Worm (Caenorhabditis elegans) whole organism, L1 larva: ENCODE data around the gene acr-17.

Source experiments
- aha-1 ChIP-seq: fragments of 150-350 bp; optimal IDR thresholded peaks from 2 replicates; lab custom pipeline; 2014; ENCODE audit warnings: missing biosample characterization, missing genetic modification characterization
- efl-1 ChIP-seq, 4 experiments: fragments of 150-350 bp; optimal IDR thresholded peaks in 3 of 4; peaks in 1 of 4; 1 replicate in 1 of 4; 2 replicates in 3 of 4; lab custom pipeline; 2014; ENCODE audit warnings: missing biosample characterization in 2 of 4, missing genetic modification characterization in 2 of 4, missing genetic modification reagents in 2 of 4
- elt-2 ChIP-seq: sonication (generic microtip); optimal IDR thresholded peaks from 2 replicates; lab custom pipeline; 2016; ENCODE audit warnings: missing genetic modification characterization, mild to moderate bottlenecking, inconsistent platforms, missing compliant biosample characterization, missing genetic modification reagents
- lsy-2 ChIP-seq, 2 experiments: fragments of 150-350 bp; optimal IDR thresholded peaks; 2 replicates each; lab custom pipeline; 2014; ENCODE audit warnings: missing biosample characterization in 2 of 2, missing genetic modification characterization in 2 of 2
- mab-9 ChIP-seq: fragments of 200-800 bp; sonication (Bioruptor generic); IDR thresholded peaks from 2 replicates; pipeline ENCODE4 v1.3.6; 2022; ENCODE audit warnings: missing genetic modification reagents, missing genetic modification characterization, missing compliant biosample characterization
- nhr-28 ChIP-seq: fragments of 150-350 bp; optimal IDR thresholded peaks from 2 replicates; lab custom pipeline; 2014; ENCODE audit warnings: missing biosample characterization, missing genetic modification characterization
- pag-3 ChIP-seq: sonication (generic microtip); optimal IDR thresholded peaks from 2 replicates; lab custom pipeline; 2017; ENCODE audit warnings: missing genetic modification characterization, mild to moderate bottlenecking, missing compliant biosample characterization, antibody characterized with exemption, borderline replicate concordance; ENCODE audit not compliant: insufficient read depth
- pqm-1 ChIP-seq: sonication (generic microtip); optimal IDR thresholded peaks from 3 replicates; lab custom pipeline; 2017; ENCODE audit warnings: missing biosample characterization, missing genetic modification characterization

acr-17 gene

DNA sequence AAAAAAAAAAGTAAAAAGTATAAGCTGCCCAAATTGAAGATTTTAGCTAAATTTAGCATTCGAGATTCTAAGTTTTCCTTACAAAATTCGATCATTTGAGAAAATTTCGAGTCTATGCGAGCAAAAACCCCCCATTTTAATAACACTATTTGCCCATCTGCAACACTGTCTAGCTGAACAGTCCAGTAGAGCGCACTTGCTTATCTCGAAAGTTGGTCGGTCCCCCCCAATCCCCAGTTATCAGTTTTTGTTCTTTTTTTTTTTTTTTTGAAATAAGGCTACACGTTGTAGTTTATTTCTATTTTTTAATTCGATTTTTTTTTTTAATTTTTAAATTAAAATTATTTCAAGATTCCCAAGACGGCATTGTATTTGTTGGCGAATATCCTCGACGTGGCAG, 49.2 kb downstream of the acr-17 start (continued):
- TF ChIP-seq elt-2 (tag; lab: Kevin White, UChicago): peak; percentile 41
- TF ChIP-seq lsy-2 (tag; optimal IDR thresholded peaks at IDR 0.05; lab: Kevin White, UChicago): peak; percentile 14 to 38
- no peak for TF ChIP-seq aha-1 (tag; lab: Kevin White, UChicago)

DNA sequence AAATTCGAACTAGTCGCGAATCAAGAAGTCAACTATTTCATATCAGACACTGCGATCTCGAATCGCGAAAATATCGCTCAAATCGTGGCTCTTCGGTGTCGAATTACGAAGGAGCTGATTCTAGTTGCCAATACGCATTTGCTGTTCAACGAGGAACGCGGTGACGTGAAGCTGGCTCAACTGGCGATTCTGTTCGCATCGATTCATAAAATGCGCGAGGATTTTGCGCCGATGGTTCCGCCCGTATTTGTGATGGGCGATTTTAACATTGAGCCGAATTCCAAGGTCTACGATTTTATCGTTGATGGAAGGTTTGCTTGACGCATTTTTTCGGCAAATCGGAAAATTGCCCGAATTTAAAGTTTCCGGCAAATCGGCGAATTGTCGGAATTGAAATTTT, 52.0 kb downstream of the acr-17 start:
- TF ChIP-seq efl-1 (optimal IDR thresholded peaks at IDR 0.05; lab: Kevin White, UChicago) (no peak), efl-1 (GFP tag; optimal IDR thresholded peaks at IDR 0.05 in 1 of 2; lab: Kevin White, UChicago) (peak in 1 of 2 experiments; percentile 82), nhr-28 (tag; lab: Kevin White, UChicago) (no peak)
- TF ChIP-seq, all 84 proteins: peak for 1

DNA sequence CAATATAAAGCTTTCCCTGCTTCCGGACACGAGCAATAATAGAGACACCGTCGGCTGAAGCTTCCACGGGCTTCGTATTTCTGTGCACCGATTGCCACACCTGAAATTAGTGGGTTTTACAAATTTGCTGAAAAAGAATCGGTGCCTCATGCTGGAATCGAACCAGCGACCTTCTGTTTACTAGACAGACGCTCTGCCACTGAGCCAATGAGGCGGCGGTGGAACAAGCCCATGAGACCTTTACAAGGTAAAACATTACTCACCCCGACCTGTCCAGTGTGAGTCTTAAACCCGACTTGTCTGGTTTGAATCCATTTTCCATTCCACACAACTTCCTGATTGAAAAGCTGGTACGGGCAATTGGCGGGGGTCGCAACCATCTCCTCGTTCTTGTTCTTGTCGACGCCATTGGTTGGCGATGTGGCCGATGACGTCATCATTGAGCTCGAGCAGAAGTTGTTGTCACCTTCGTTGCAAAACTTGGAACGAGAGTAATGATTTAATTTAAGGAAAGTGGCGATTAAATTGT, 56.1 kb downstream of the acr-17 start, which contains the start of gene ndx-2:
TSS of gene ndx-2 (minus strand) at position 479 of the 529 bp plus-strand sequence.
- TF ChIP-seq mab-9 (GFP tag; lab: Robert Waterston, UW) (no peak), pqm-1 (tag; lab: Kevin White, UChicago) (no peak), pag-3 (tag; lab: Kevin White, UChicago) (no peak)
- TF ChIP-seq, all 84 proteins: peak for 0
